Worm (Caenorhabditis elegans) whole organism, young adult: Measurements from ENCODE around the gene sec-61.G.

Experiments used
- Y95B8A.8 ChIP-seq: fragments of 200-800 bp; sonication (Bioruptor generic); IDR thresholded peaks from 2 replicates; pipeline ENCODE4 v1.3.6; 2022; ENCODE audit warnings: missing genetic modification reagents, missing genetic modification characterization, missing compliant biosample characterization
- hlh-12 ChIP-seq: sonication (generic microtip); optimal IDR thresholded peaks from 2 replicates; lab custom pipeline; 2016; ENCODE audit warnings: missing genetic modification characterization, missing compliant biosample characterization
- let-526 ChIP-seq: fragments of 200-800 bp; sonication (Bioruptor generic); IDR thresholded peaks from 2 replicates; pipeline ENCODE4 v1.3.6; 2022; ENCODE audit warnings: missing genetic modification reagents, missing genetic modification characterization, missing compliant biosample characterization
- madf-10 ChIP-seq: sonication (generic microtip); optimal IDR thresholded peaks from 2 replicates; lab custom pipeline; 2016; ENCODE audit warnings: mild to moderate bottlenecking, missing genetic modification characterization, missing compliant biosample characterization
- madf-3 ChIP-seq: fragments of 200-800 bp; sonication (Bioruptor generic); IDR thresholded peaks from 2 replicates; pipeline ENCODE4 v1.3.6; 2022; ENCODE audit warnings: missing genetic modification reagents, missing genetic modification characterization, missing compliant biosample characterization
- unc-130 ChIP-seq: sonication (generic microtip); optimal IDR thresholded peaks from 2 replicates; lab custom pipeline; 2016; ENCODE audit warnings: missing genetic modification reagents, missing genetic modification characterization, missing compliant biosample characterization
- unc-62 ChIP-seq: fragments of 150-350 bp; optimal IDR thresholded peaks from 2 replicates; lab custom pipeline; 2014; ENCODE audit warnings: missing biosample characterization, missing genetic modification reagents, missing genetic modification characterization

DNA sequence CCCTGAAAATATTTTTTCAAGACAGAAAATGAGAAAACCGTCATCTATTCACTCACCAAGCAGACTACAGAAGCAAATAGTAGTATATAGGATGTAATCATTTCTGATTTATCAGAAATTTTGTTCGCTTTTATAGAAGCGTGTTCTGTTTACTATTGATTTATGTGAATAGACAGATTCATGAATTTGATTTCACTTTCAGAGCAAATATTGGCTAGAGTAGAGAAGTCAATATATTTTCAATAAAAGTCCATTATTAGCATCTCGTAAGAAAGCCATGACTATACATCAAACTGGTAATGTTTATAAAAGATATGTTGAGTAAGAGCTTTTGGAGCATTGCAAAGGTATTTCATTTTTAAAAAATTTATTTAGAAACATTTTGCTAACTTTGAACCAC lies 34.2 kb upstream of the sec-61.G start, which contains the start of gene scvp-1:
- no peak for TF ChIP-seq let-526 (GFP tag; lab: Robert Waterston, UW)
- TF ChIP-seq hlh-12 = no peak
- no peak for TF ChIP-seq unc-130
- no peak for TF ChIP-seq madf-3 (GFP tag; lab: Robert Waterston, UW)
- TF ChIP-seq Y95B8A.8 = no peak
- TF ChIP-seq unc-62 (GFP tag; lab: Kevin White, UChicago) = no peak
- TF ChIP-seq madf-10 (tag; lab: Kevin White, UChicago) = no peak
